Fruit fly (Drosophila melanogaster): ENCODE data around the gene Act5C.

The Act5C gene

DNA sequence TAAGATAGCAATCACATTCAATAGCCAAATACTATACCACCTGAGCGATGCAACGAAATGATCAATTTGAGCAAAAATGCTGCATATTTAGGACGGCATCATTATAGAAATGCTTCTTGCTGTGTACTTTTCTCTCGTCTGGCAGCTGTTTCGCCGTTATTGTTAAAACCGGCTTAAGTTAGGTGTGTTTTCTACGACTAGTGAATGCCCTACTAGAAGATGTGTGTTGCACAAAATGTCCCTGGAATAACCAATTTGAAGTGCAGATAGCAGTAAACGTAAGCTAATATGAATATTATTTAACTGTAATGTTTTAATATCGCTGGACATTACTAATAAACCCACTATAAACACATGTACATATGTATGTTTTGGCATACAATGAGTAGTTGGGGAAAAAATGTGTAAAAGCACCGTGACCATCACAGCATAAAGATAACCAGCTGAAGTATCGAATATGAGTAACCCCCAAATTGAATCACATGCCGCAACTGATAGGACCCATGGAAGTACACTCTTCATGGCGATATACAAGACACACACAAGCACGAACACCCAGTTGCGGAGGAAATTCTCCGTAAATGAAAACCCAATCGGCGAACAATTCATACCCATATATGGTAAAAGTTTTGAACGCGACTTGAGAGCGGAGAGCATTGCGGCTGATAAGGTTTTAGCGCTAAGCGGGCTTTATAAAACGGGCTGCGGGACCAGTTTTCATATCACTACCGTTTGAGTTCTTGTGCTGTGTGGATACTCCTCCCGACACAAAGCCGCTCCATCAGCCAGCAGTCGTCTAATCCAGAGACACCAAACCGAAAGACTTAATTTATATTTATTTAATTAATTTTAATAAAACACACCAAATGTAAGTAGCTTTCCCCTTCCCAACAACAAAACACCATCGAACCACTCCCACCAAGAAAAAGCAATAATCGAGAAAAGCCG, at the start of gene Act5C:
Gene Act5C, plus strand, starts transcription at position 716 of the 948 bp plus-strand sequence.
- TF ChIP-seq eg (GFP tag; IDR thresholded peaks at IDR 0.05) (peak; percentile 98), dac (GFP tag; optimal IDR thresholded peaks at IDR 0.05) (peak; percentile 93), ss (GFP tag; optimal IDR thresholded peaks at IDR 0.05) (peak; percentile 95 to 98), Hr38 (GFP tag; optimal IDR thresholded peaks at IDR 0.05) (peak; percentile 46), Sox14 (GFP tag; optimal IDR thresholded peaks at IDR 0.05) (peak; percentile 97), CG6854 (GFP tag; optimal IDR thresholded peaks at IDR 0.05) (peak; percentile 97), cyc (GFP tag; optimal IDR thresholded peaks at IDR 0.05) (peak; percentile 98), vri (GFP tag; optimal IDR thresholded peaks at IDR 0.05) (peak; percentile 97), Sox102F (GFP tag; optimal IDR thresholded peaks at IDR 0.05) (peak; percentile 98), CG10631 (GFP tag; optimal IDR thresholded peaks at IDR 0.05) (peak; percentile 97), fd59A (GFP tag; optimal IDR thresholded peaks at IDR 0.05) (peak; percentile 97), CG9139 (GFP tag; optimal IDR thresholded peaks at IDR 0.05) (peak; percentile 91), Blimp-1 (GFP tag; optimal IDR thresholded peaks at IDR 0.05) (peak; percentile 86), CG10669 (GFP tag; optimal IDR thresholded peaks at IDR 0.05) (peak; percentile 99), lz (GFP tag; optimal IDR thresholded peaks at IDR 0.05) (peak; percentile 97), Hr39 (GFP tag; optimal IDR thresholded peaks at IDR 0.05) (peak; percentile 98), pdm3 (GFP tag; optimal IDR thresholded peaks at IDR 0.05) (peak; percentile 98), Lpt (GFP tag; optimal IDR thresholded peaks at IDR 0.05) (peak; percentile 94), CG6792 (GFP tag; optimal IDR thresholded peaks at IDR 0.05) (peak; percentile 97), CG11762 (GFP tag; optimal IDR thresholded peaks at IDR 0.05; ENCODE audit: insufficient read depth) (peak; percentile 92), CG15336 (GFP tag; IDR thresholded peaks at IDR 0.05) (peak; percentile 96), CG6808 (GFP tag; optimal IDR thresholded peaks at IDR 0.05) (peak; percentile 97), CG4318 (GFP tag; optimal IDR thresholded peaks at IDR 0.05) (peak; percentile 90), fkh (GFP tag; optimal IDR thresholded peaks at IDR 0.05) (peak; percentile 38), fd85E (GFP tag; optimal IDR thresholded peaks at IDR 0.05) (peak; percentile 85), achi (GFP tag; optimal IDR thresholded peaks at IDR 0.05) (peak; percentile 96), Eip75B (GFP tag; optimal IDR thresholded peaks at IDR 0.05) (peak; percentile 98), Ets96B (tag; optimal IDR thresholded peaks at IDR 0.05) (peak; percentile 97), CG3919 (GFP tag; optimal IDR thresholded peaks at IDR 0.05) (peak; percentile 98), CG11902 (GFP tag; optimal IDR thresholded peaks at IDR 0.05) (peak; percentile 93), CG6163 (GFP tag; IDR thresholded peaks at IDR 0.05) (peak; percentile 98), OdsH (GFP tag; optimal IDR thresholded peaks at IDR 0.05) (peak; percentile 96), Eip93F (GFP tag; optimal IDR thresholded peaks at IDR 0.05) (peak; percentile 97), Sox15 (GFP tag; optimal IDR thresholded peaks at IDR 0.05) (peak; percentile 93), net (GFP tag; optimal IDR thresholded peaks at IDR 0.05) (peak; percentile 97), CG34406 (GFP tag; optimal IDR thresholded peaks at IDR 0.05) (peak; percentile 95), salr (GFP tag; optimal IDR thresholded peaks at IDR 0.05) (peak; percentile 90 to 98), CG7368 (GFP tag; optimal IDR thresholded peaks at IDR 0.05) (peak; percentile 97), dsx (GFP tag; optimal IDR thresholded peaks at IDR 0.05; ENCODE audit: poor library complexity, severe bottlenecking) (peak; percentile 96), spab (GFP tag; optimal IDR thresholded peaks at IDR 0.05) (peak; percentile 96), CG8632 (GFP tag; optimal IDR thresholded peaks at IDR 0.05) (peak; percentile 96), CG16779 (tag; optimal IDR thresholded peaks at IDR 0.05) (peak; percentile 96), CG1621 (tag; optimal IDR thresholded peaks at IDR 0.05) (peak; percentile 99), esn (GFP tag; optimal IDR thresholded peaks at IDR 0.05) (peak; percentile 98), topi (GFP tag; optimal IDR thresholded peaks at IDR 0.05) (peak; percentile 98), Gug (GFP tag; IDR thresholded peaks at IDR 0.05) (peak; percentile 96), Eip78C (GFP tag) (peak; percentile 99), CG31627 (GFP tag; optimal IDR thresholded peaks at IDR 0.05) (peak; percentile 96), Hr4 (GFP tag; optimal IDR thresholded peaks at IDR 0.05) (peak; percentile 95)
